Worm (Caenorhabditis elegans) whole organism, L3 larva: ENCODE measurements around the gene obr-2.

ENCODE experiments used
- R02D3.7 ChIP-seq: fragments of 150-350 bp; optimal IDR thresholded peaks from 2 replicates; lab custom pipeline; 2014; ENCODE audit warnings: missing biosample characterization, missing genetic modification characterization
- ceh-82 ChIP-seq: fragments of 150-350 bp; optimal IDR thresholded peaks from 2 replicates; lab custom pipeline; 2014; ENCODE audit warnings: missing biosample characterization, missing genetic modification characterization
- egl-5 ChIP-seq: fragments of 150-350 bp; optimal IDR thresholded peaks from 2 replicates; lab custom pipeline; 2017; ENCODE audit warnings: missing biosample characterization, missing genetic modification reagents, missing genetic modification characterization, inconsistent platforms
- fkh-2 ChIP-seq: fragments of 150-350 bp; optimal IDR thresholded peaks from 2 replicates; lab custom pipeline; 2014; ENCODE audit warnings: missing biosample characterization, missing genetic modification reagents, missing genetic modification characterization
- jun-1 ChIP-seq: fragments of 150-350 bp; optimal IDR thresholded peaks from 2 replicates; lab custom pipeline; 2014; ENCODE audit warnings: missing biosample characterization, missing genetic modification reagents, missing genetic modification characterization
- lin-15B ChIP-seq: fragments of 150-350 bp; optimal IDR thresholded peaks from 2 replicates; lab custom pipeline; 2014; ENCODE audit warnings: missing biosample characterization, missing genetic modification characterization
- nhr-11 ChIP-seq: fragments of 150-350 bp; optimal IDR thresholded peaks from 2 replicates; lab custom pipeline; 2014; ENCODE audit warnings: missing biosample characterization, missing genetic modification characterization
- nhr-237 ChIP-seq: fragments of 150-350 bp; optimal IDR thresholded peaks from 2 replicates; lab custom pipeline; 2014; ENCODE audit warnings: missing biosample characterization, missing genetic modification characterization
- nhr-25 ChIP-seq: sonication (generic microtip); optimal IDR thresholded peaks from 2 replicates; lab custom pipeline; 2017; ENCODE audit warnings: missing biosample characterization, missing genetic modification characterization
- nhr-67 ChIP-seq: fragments of 150-350 bp; optimal IDR thresholded peaks from 2 replicates; lab custom pipeline; 2014; ENCODE audit warnings: missing biosample characterization, missing genetic modification characterization

ce11 chrV:15000055-15000704 lies 13.9 kb downstream of the obr-2 start, which contains the start of gene rps-16:
- TF ChIP-seq nhr-25 (no peak), lin-15B (tag; lab: Kevin White, UChicago) (no peak), nhr-237 (tag; lab: Kevin White, UChicago) (no peak), jun-1 (no peak), egl-5 (tag; lab: Kevin White, UChicago) (no peak), R02D3.7 (tag; lab: Kevin White, UChicago) (no peak), nhr-67 (tag; lab: Kevin White, UChicago) (no peak), ceh-82 (tag; lab: Kevin White, UChicago) (no peak), fkh-2 (tag; lab: Kevin White, UChicago) (no peak), nhr-11 (tag; lab: Kevin White, UChicago) (no peak)
